Fruit fly (Drosophila melanogaster): ENCODE results near the gene CG4218.

DNA sequence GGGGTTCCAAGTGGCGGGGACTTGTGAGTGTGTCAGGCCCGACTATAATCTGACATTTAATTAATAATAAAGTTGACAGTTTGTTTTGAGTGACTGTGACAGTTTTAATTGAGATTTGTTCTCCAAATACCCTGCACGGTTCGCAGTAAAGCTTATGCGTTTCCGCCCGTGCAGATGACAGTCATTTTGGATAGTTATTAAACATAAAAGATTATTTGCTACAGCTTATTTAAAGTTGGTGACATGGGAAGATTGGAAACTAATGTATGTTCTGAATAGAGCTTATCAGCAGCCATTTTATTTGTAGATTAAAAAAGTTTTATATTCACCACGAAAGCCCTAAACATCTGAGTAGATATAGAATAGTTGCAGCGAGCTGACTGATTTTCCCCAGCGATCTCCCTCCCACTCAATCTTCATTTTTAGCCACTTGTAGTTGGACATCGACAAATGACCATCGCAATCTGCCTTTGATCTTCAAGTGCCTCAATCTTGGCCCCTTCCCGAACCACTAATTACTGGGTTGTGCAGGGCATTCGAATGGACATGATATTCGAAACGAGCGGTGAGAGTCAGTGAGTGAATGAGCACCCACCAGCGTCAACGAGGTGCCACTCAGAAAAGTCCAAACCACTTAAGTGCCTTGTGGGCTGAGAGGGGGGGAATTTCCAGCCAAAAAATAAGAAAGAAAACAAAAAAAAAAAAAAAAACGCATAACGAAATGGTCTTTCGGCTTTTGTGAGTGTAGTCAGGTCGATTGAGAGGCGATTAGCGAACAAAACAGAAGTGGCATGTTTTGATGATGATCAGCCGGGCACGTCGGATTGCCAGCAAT, 15.3 kb downstream of the CG4218 start:
- no peak for TF ChIP-seq psq (optimal IDR thresholded peaks at IDR 0.05)
- no peak for TF ChIP-seq usp (GFP tag; optimal IDR thresholded peaks at IDR 0.05)
- no peak for TF ChIP-seq pan (optimal IDR thresholded peaks at IDR 0.05)
